Worm (Caenorhabditis elegans): Measurements from ENCODE around the gene mes-4.

ce11 chrV:13464123-13464522, 26.8 kb upstream of the mes-4 start:
- no peak for TF ChIP-seq med-1 (GFP tag; optimal IDR thresholded peaks at IDR 0.05; ENCODE audit: insufficient read depth)
- no peak for TF ChIP-seq flt-1 (GFP tag; IDR thresholded peaks at IDR 0.05)
- TF ChIP-seq ztf-29 (GFP tag; IDR thresholded peaks at IDR 0.05) = no peak

Measured in whole organism, midembryonic.